Fruit fly (Drosophila melanogaster): ENCODE results near the gene CG31624.

DNA sequence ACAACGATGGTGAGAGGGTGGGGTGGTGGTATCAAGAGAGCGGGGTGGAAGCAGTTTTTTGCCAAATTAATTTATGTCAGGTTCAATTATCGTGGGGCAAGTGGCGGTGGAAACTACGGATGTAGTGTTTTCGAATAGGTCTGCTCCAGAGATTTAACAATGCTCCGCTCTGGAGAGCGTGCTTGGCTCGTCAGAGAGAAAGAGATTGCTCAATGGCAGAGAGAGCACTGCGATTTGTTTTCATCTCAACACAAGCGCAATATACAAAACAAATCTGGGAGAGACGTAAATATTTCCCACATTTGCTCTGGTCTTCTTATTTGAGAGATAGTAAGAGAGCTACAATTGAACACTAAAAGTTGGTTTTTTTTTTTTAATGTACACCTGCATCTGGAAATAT lies 21.6 kb upstream of the CG31624 start:
- TF ChIP-seq CG7045 (GFP tag; optimal IDR thresholded peaks at IDR 0.05) (no peak), CG1620 (GFP tag; optimal IDR thresholded peaks at IDR 0.05) (no peak), kay (GFP tag; ENCODE audit: borderline replicate concordance) (no peak), ovo (GFP tag; optimal IDR thresholded peaks at IDR 0.05) (no peak), CG12768 (GFP tag; optimal IDR thresholded peaks at IDR 0.05) (no peak), cnc (optimal IDR thresholded peaks at IDR 0.05) (no peak), tj (GFP tag; optimal IDR thresholded peaks at IDR 0.05) (no peak), toe (GFP tag; optimal IDR thresholded peaks at IDR 0.05) (no peak), CG7101 (tag; optimal IDR thresholded peaks at IDR 0.05) (no peak), CG5204 (GFP tag; optimal IDR thresholded peaks at IDR 0.05) (no peak), CG14711 (tag; optimal IDR thresholded peaks at IDR 0.05) (no peak), pad (GFP tag; optimal IDR thresholded peaks at IDR 0.05) (no peak), Clk (GFP tag; optimal IDR thresholded peaks at IDR 0.05) (no peak)
